Fruit fly (Drosophila melanogaster) S2 (cell line): ENCODE measurements around the gene Cyp4s3.

Experiments
- CG8478 ChIP-seq: fragments of >200 bp; optimal IDR thresholded peaks from 2 replicates; lab custom pipeline; 2018
- CTCF ChIP-seq, 2 experiments: fragments of >200 bp; optimal IDR thresholded peaks; 2 replicates each; lab custom pipeline; 2018

DNA sequence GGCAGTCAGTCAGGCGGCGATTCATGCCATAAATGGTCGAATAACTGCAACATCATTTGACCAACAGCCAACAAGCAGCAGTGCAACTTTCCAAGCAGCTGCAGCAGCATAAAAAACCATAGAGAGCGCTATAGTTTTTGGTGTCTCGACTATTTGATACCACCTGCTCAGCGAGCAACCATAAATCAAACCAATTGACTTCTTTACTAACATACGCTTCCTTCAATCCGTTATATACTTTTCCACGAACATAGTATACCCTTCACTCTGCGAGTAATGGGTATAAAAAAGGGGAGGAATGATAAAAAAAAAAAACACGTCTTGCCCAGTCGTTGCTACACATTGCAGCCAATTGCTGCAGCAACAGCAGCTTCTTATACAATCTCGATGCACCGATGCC lies 35.7 kb upstream of the Cyp4s3 start:
- no peak for TF ChIP-seq CG8478 (lab: Kevin White, UChicago)
- TF ChIP-seq CTCF (optimal IDR thresholded peaks at IDR 0.05; lab: Kevin White, UChicago): no peak
